Worm (Caenorhabditis elegans) whole organism, mixed stage, embryonic: ENCODE data around the gene pgph-3.
"Not testable (repeated sequence)": the region's sequence is repeated elsewhere in the genome, so short reads cannot be mapped to it uniquely, and the experiment has no call there.

Source experiments
- ces-1 ChIP-seq: fragments of 150-350 bp; optimal IDR thresholded peaks from 2 replicates; lab custom pipeline; 2014; ENCODE audit warnings: missing biosample characterization, missing genetic modification reagents, missing genetic modification characterization
- nhr-12 ChIP-seq: fragments of 150-350 bp; optimal IDR thresholded peaks from 2 replicates; lab custom pipeline; 2014; ENCODE audit warnings: missing biosample characterization, missing genetic modification characterization
- snpc-4 ChIP-seq: fragments of 150-350 bp; optimal IDR thresholded peaks from 2 replicates; lab custom pipeline; 2014; ENCODE audit warnings: missing biosample characterization, missing genetic modification characterization

DNA sequence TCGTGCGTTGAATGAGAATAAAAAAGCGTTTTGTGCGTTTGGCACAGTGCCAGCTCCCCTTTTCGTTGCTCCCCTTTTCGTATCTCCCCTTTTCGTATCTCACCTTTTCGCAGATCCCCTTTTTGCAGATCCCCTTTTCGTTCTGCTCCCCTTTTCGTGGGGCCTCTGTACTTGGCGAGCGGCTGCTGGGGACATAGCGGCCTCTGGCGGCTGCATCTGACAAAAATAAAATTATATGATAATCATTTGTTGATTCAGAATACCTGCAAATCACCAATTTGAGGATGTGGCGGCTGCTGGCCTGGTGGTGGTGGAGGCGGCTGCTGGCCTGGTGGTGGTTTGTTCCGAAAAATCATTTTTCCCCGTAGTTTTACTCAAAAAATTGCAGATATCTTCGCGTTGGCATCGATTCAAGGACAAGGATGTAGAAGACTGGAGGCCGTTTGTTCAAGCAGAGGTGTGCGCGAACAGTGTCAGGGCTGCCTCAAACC lies 8.4 kb downstream of the pgph-3 start, which contains the start of gene K09H11.11:
- not testable (repeated sequence) for TF ChIP-seq snpc-4 (tag; lab: Kevin White, UChicago); nhr-12 (tag; lab: Kevin White, UChicago); ces-1 (GFP tag; lab: Kevin White, UChicago)
